Worm (Caenorhabditis elegans): ENCODE measurements around the gene nduv-3.
A peak's percentile ranks its signal among the peaks of the same experiment; 100 is the strongest.

DNA sequence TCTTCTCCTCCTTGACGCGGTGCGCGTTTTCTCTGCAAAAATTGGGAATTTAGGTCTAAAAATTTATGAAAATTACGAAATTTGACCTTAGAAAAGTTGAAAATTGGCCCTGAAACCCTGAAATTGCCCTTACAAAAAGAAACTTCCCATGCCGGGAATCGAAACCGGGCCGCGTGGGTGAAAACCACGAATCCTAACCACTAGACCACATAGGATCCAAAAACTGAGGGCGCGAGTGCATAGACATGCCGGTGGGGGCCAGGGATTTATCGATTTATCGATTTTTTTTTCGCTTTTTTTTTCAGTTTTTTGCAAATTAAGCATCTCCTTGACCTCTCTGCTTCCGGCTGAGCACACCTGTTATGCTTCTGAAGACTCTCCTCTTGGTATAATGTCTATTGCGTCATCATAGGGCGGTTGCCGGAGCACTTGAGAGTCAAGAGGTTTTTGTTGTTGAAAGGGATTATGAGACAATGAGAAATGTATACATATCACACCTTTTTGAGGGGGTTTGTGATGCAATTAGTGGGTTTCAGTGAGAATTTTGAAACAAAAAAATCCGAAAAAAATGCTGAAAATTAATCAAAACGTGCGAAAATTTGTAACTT is 1.3 kb upstream of the nduv-3 start:
- no peak for TF ChIP-seq lin-1 (GFP tag; IDR thresholded peaks at IDR 0.05)
- TF ChIP-seq pha-4 (GFP tag; IDR thresholded peaks at IDR 0.05): peak; percentile 87
- no peak for TF ChIP-seq pha-4 (tag; optimal IDR thresholded peaks at IDR 0.05)
- no peak for TF ChIP-seq fos-1 (tag; optimal IDR thresholded peaks at IDR 0.05)
- TF ChIP-seq ceh-28 (tag; optimal IDR thresholded peaks at IDR 0.05): peak; percentile 97
- TF ChIP-seq nhr-237 (tag; optimal IDR thresholded peaks at IDR 0.05): no peak
- TF ChIP-seq aly-2 (tag; optimal IDR thresholded peaks at IDR 0.05): no peak
- TF ChIP-seq nhr-102 (tag; optimal IDR thresholded peaks at IDR 0.05): peak; percentile 68
- no peak for TF ChIP-seq jun-1 (tag; optimal IDR thresholded peaks at IDR 0.05)
- TF ChIP-seq hmg-1.1 (GFP tag; IDR thresholded peaks at IDR 0.05): peak; percentile 87

Data from whole organism, L4 larva.